Worm (Caenorhabditis elegans) whole organism, L2 larva: ENCODE data around the gene ttr-32.

Experiments used
- F13H6.1 ChIP-seq: sonication (generic microtip); optimal IDR thresholded peaks from 2 replicates; lab custom pipeline; 2016; ENCODE audit warnings: missing genetic modification characterization, missing compliant biosample characterization
- R02D3.7 ChIP-seq: fragments of 150-350 bp; optimal IDR thresholded peaks from 2 replicates; lab custom pipeline; 2014; ENCODE audit warnings: missing biosample characterization, missing genetic modification characterization
- aly-2 ChIP-seq: fragments of 150-350 bp; optimal IDR thresholded peaks from 2 replicates; lab custom pipeline; 2014; ENCODE audit warnings: missing biosample characterization, missing genetic modification characterization
- egl-27 ChIP-seq: sonication (generic microtip); optimal IDR thresholded peaks from 3 replicates; lab custom pipeline; 2017; ENCODE audit warnings: missing biosample characterization, missing genetic modification reagents, missing genetic modification characterization
- fos-1 ChIP-seq: fragments of 150-350 bp; optimal IDR thresholded peaks from 2 replicates; lab custom pipeline; 2014; ENCODE audit warnings: missing biosample characterization, missing genetic modification characterization
- lsy-2 ChIP-seq, 2 experiments: fragments of 150-350 bp in 1 of 2; sonication (generic microtip) in 1 of 2; optimal IDR thresholded peaks; 2 replicates each; lab custom pipeline; 2014 to 2017; ENCODE audit warnings: missing biosample characterization in 2 of 2, missing genetic modification characterization in 2 of 2
- zag-1 ChIP-seq: fragments of 150-350 bp; optimal IDR thresholded peaks from 2 replicates; lab custom pipeline; 2014; ENCODE audit warnings: missing biosample characterization, missing genetic modification characterization

- no peak for TF ChIP-seq F13H6.1 (tag; lab: Kevin White, UChicago)
- no peak for TF ChIP-seq zag-1 (tag; lab: Kevin White, UChicago)
- no peak for TF ChIP-seq R02D3.7 (tag; lab: Kevin White, UChicago)
- no peak for TF ChIP-seq fos-1 (tag; lab: Kevin White, UChicago)
- TF ChIP-seq lsy-2 (tag; optimal IDR thresholded peaks at IDR 0.05; lab: Kevin White, UChicago) = no peak
- no peak for TF ChIP-seq egl-27 (tag; lab: Kevin White, UChicago)
- TF ChIP-seq aly-2 (tag; lab: Kevin White, UChicago) = no peak
Observed at ce11 chrIII:7531385-7531784, 34.8 kb upstream of the ttr-32 start.
